Worm (Caenorhabditis elegans) whole organism, mixed stage, embryonic: Measurements from ENCODE around the gene lipl-7.

ENCODE experiments used
- M03D4.4 ChIP-seq: sonication (generic microtip); optimal IDR thresholded peaks from 2 replicates; lab custom pipeline; 2017; ENCODE audit warnings: mild to moderate bottlenecking, missing genetic modification characterization, missing compliant biosample characterization
- bed-3 ChIP-seq: fragments of 200-800 bp; sonication (Bioruptor generic); optimal IDR thresholded peaks from 3 replicates; lab custom pipeline; 2018; ENCODE audit warnings: mild to moderate bottlenecking, missing genetic modification characterization, moderate library complexity, missing compliant biosample characterization
- blmp-1 ChIP-seq: fragments of 150-350 bp; optimal IDR thresholded peaks from 2 replicates; lab custom pipeline; 2014; ENCODE audit warnings: missing biosample characterization, missing genetic modification characterization
- ces-1 ChIP-seq: fragments of 150-350 bp; optimal IDR thresholded peaks from 2 replicates; lab custom pipeline; 2014; ENCODE audit warnings: missing biosample characterization, missing genetic modification reagents, missing genetic modification characterization
- cnd-1 ChIP-seq: fragments of 200-800 bp; sonication (Bioruptor generic); optimal IDR thresholded peaks from 2 replicates; lab custom pipeline; 2018; ENCODE audit warnings: mild to moderate bottlenecking, missing genetic modification characterization, missing compliant biosample characterization
- drap-1 ChIP-seq: fragments of 200-800 bp; sonication (Bioruptor generic); optimal IDR thresholded peaks from 3 replicates; lab custom pipeline; 2018; ENCODE audit warnings: mild to moderate bottlenecking, missing genetic modification characterization, missing compliant biosample characterization
- elt-1 ChIP-seq: sonication (generic microtip); optimal IDR thresholded peaks from 2 replicates; lab custom pipeline; 2017; ENCODE audit warnings: missing genetic modification characterization, mild to moderate bottlenecking, missing compliant biosample characterization, antibody characterized with exemption, moderate library complexity, borderline replicate concordance; ENCODE audit not compliant: insufficient read depth
- elt-3 ChIP-seq: fragments of 150-350 bp; optimal IDR thresholded peaks from 2 replicates; lab custom pipeline; 2014; ENCODE audit warnings: missing biosample characterization, missing genetic modification characterization
- flh-1 ChIP-seq: fragments of 200-800 bp; sonication (Bioruptor generic); optimal IDR thresholded peaks from 2 replicates; lab custom pipeline; 2018; ENCODE audit warnings: mild to moderate bottlenecking, missing genetic modification characterization, moderate library complexity, missing compliant biosample characterization
- ham-2 ChIP-seq: fragments of 200-800 bp; sonication (Bioruptor generic); optimal IDR thresholded peaks from 2 replicates; lab custom pipeline; 2018; ENCODE audit warnings: mild to moderate bottlenecking, missing genetic modification characterization, missing compliant biosample characterization
- lin-13 ChIP-seq: fragments of 150-350 bp; optimal IDR thresholded peaks from 2 replicates; lab custom pipeline; 2014; ENCODE audit warnings: missing biosample characterization, missing genetic modification characterization
- lsy-2 ChIP-seq: fragments of 150-350 bp; optimal IDR thresholded peaks from 2 replicates; lab custom pipeline; 2014; ENCODE audit warnings: missing biosample characterization, missing genetic modification characterization
- mls-2 ChIP-seq: sonication (generic microtip); optimal IDR thresholded peaks from 2 replicates; lab custom pipeline; 2016; ENCODE audit warnings: mild to moderate bottlenecking, missing genetic modification characterization, moderate library complexity, missing compliant biosample characterization
- nhr-2 ChIP-seq: fragments of 150-350 bp; optimal IDR thresholded peaks from 2 replicates; lab custom pipeline; 2014; ENCODE audit warnings: missing biosample characterization, missing genetic modification characterization
- nhr-237 ChIP-seq: fragments of 150-350 bp; optimal IDR thresholded peaks from 2 replicates; lab custom pipeline; 2014; ENCODE audit warnings: missing biosample characterization, missing genetic modification characterization
- nhr-28 ChIP-seq: fragments of 150-350 bp; optimal IDR thresholded peaks from 2 replicates; lab custom pipeline; 2014; ENCODE audit warnings: missing biosample characterization, missing genetic modification characterization
- nhr-76 ChIP-seq: sonication (generic microtip); optimal IDR thresholded peaks from 2 replicates; lab custom pipeline; 2017; ENCODE audit warnings: missing biosample characterization, missing genetic modification characterization
- snpc-4 ChIP-seq: fragments of 150-350 bp; optimal IDR thresholded peaks from 2 replicates; lab custom pipeline; 2014; ENCODE audit warnings: missing biosample characterization, missing genetic modification characterization
- sptf-1 ChIP-seq: sonication (generic microtip); optimal IDR thresholded peaks from 2 replicates; lab custom pipeline; 2017; ENCODE audit warnings: mild to moderate bottlenecking, missing genetic modification characterization, moderate library complexity, missing compliant biosample characterization
- tbx-8 ChIP-seq: fragments of 200-800 bp; sonication (Bioruptor generic); optimal IDR thresholded peaks from 2 replicates; lab custom pipeline; 2018; ENCODE audit warnings: mild to moderate bottlenecking, missing genetic modification characterization, moderate library complexity, missing compliant biosample characterization
- unc-120 ChIP-seq: sonication (generic microtip); optimal IDR thresholded peaks from 2 replicates; lab custom pipeline; 2017; ENCODE audit warnings: missing genetic modification characterization, missing compliant biosample characterization; ENCODE audit not compliant: poor library complexity, severe bottlenecking

The lipl-7 gene

DNA sequence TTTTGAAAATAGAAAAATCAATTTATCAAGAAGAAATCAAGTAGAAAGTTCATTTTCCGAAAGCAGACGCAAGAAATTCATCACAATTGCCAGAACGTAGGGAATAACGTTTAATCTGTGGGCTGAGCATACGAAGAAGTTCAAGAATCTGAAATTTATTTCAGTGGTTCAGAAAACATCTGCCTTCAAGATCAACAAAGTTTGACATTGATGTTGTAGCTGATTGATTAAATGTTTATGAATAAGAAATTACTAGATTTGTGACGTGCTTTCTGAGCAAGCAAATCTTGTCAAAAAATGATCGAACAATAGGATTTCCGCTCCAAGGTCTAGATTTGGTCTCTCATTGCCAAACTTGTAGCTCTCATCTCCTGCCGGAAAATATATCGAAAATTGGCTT is 35.4 kb downstream of the lipl-7 start, which contains the start of gene K04D7.6:
Gene K04D7.6, minus strand, starts transcription at position 101 of the 400 bp plus-strand sequence.
- TF ChIP-seq unc-120 (tag; lab: Kevin White, UChicago) (no peak), nhr-237 (no peak), elt-1 (tag; lab: Kevin White, UChicago) (no peak), nhr-28 (no peak), tbx-8 (GFP tag; lab: Kevin White, UChicago) (no peak), flh-1 (no peak), cnd-1 (no peak), mls-2 (no peak), nhr-2 (no peak), blmp-1 (tag; lab: Kevin White, UChicago) (no peak), ces-1 (no peak), ham-2 (GFP tag; lab: Kevin White, UChicago) (no peak)

DNA sequence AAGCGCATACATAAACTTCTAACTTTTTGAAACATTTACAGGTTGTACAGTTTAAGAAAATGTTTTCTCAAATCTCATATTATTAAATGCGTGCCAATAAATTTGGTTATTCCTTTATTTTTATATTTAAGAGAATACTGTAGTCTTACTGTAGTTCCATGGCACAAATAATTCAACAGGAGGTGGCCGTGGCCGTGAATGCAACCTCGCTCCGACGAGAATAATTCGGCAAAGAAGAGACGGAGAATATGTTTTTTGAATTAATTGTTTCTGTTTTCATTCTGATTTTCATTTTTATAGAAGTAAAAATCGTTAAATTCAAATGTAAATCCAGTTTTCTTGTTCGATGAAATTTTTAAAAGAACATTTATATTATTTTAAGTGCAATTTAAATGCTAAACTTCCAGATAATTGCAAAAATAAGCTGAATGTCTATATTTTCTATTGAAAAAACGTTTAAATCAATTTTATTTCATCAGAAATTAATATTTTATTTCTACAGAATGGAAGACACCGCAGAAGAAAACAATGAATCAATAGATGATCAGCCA is 44.2 kb downstream of the lipl-7 start, which contains the start of gene gon-4:
Gene gon-4, plus strand, starts transcription at position 501 of the 551 bp plus-strand sequence.
- TF ChIP-seq drap-1 (GFP tag; lab: Kevin White, UChicago): no peak
- TF ChIP-seq bed-3 (GFP tag; lab: Kevin White, UChicago): no peak
- no peak for TF ChIP-seq mls-2
- TF ChIP-seq elt-3 (tag; lab: Kevin White, UChicago): no peak
- no peak for TF ChIP-seq nhr-2
- TF ChIP-seq lsy-2 (tag; lab: Kevin White, UChicago): peak; percentile 49
- TF ChIP-seq unc-120 (tag; lab: Kevin White, UChicago): no peak
- no peak for TF ChIP-seq lin-13 (tag; lab: Kevin White, UChicago)
- TF ChIP-seq, all 35 proteins: peak for 1

DNA sequence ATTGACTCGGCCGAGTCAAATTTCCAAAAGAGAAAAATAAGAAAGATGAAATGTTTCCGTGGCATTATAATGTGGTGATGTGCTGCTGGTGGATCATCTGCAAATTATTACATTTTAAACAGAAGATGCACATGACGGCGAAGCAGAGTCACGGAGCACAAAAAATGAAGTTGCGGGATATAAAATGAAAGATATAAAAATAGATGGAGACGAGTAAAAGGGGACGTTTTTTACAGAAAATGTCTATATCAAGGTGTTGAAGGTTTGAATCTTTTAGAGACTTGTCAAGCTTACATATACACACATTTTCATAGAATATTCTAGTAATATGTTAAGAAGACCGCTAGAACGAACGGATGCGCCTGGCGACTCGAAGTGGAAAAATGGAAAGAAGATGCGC is 47.3 kb downstream of the lipl-7 start, which contains the start of gene ptrg-1:
Gene ptrg-1, minus strand, starts transcription at position 101 of the 400 bp plus-strand sequence.
- no peak for TF ChIP-seq sptf-1 (tag; lab: Kevin White, UChicago)
- TF ChIP-seq lin-13 (tag; lab: Kevin White, UChicago): no peak
- no peak for TF ChIP-seq unc-120 (tag; lab: Kevin White, UChicago)
- TF ChIP-seq M03D4.4: no peak
- no peak for TF ChIP-seq ham-2 (GFP tag; lab: Kevin White, UChicago)
- no peak for TF ChIP-seq cnd-1
- no peak for TF ChIP-seq lsy-2 (tag; lab: Kevin White, UChicago)

DNA sequence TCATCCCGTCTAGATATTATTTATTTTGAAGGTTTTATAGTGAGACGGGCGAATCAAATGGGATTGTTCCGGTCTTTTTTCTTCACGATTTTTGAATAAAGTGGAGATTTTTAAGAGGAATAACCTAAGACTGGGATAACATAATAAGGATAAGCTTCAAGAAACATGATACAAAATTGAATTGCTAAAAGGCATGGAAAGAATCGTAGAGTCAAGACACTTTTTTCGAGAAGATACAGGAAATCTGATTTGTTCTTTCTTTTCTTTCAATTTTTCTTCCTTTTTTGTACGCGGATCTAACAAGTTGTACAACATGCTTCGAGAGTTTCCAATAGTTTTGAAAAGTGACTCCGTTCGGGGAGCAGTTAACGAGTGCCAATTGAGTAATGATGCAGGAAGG is 50.1 kb downstream of the lipl-7 start:
- TF ChIP-seq nhr-76 (tag; lab: Kevin White, UChicago) (no peak), snpc-4 (tag; lab: Kevin White, UChicago) (no peak), unc-120 (tag; lab: Kevin White, UChicago) (no peak), ces-1 (peak; percentile 77), tbx-8 (GFP tag; lab: Kevin White, UChicago) (no peak), nhr-237 (no peak)
- TF ChIP-seq, all 35 proteins: peak for 1

DNA sequence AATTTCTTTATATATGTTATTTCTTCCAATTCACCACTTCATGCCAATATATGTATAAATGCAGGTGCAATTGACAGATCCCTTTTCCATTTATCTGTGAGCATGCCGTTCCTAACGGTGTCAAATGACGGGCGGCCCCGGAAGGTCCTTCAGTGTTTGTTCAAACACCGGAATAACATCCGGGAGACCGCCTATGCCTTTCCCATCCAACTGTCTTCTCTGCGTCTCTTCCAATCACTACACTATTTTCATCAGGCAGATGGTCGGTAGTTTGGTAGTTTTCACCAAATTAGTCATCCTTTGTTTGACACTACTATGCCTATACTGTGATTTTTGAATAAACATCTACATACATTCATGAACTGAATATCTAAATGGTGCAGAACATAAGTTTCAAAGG is 51.0 kb downstream of the lipl-7 start:
- TF ChIP-seq lin-13 (tag; lab: Kevin White, UChicago) (no peak), cnd-1 (peak; percentile 87)
- TF ChIP-seq, all 35 proteins: peak for 1
